Fruit fly (Drosophila melanogaster) whole organism, embryonic: Measurements from ENCODE around the gene Muc91C.
A peak's percentile ranks its signal among the peaks of the same experiment; 100 is the strongest.

Experiments
- Ada2b ChIP-seq: fragments of 200-800 bp; sonication (Bioruptor generic); IDR thresholded peaks from 2 replicates; pipeline ENCODE4 v1.3.6; 2022; ENCODE audit warnings: missing biosample characterization, missing genetic modification characterization
- Atf-2 ChIP-seq: fragments of 200-800 bp; sonication (Bioruptor generic); optimal IDR thresholded peaks from 2 replicates; lab custom pipeline; 2016; ENCODE audit warnings: missing biosample characterization, missing genetic modification characterization
- B-H2 ChIP-seq: fragments of 200-800 bp; sonication (Bioruptor generic); optimal IDR thresholded peaks from 2 replicates; lab custom pipeline; 2018; ENCODE audit warnings: missing biosample characterization, mild to moderate bottlenecking, missing genetic modification characterization
- CG10462 ChIP-seq: fragments of 200-800 bp; sonication (Bioruptor generic); optimal IDR thresholded peaks from 2 replicates; lab custom pipeline; 2016; ENCODE audit warnings: missing biosample characterization, missing genetic modification characterization
- CG11085 ChIP-seq: fragments of 200-800 bp; sonication (Bioruptor generic); IDR thresholded peaks from 2 replicates; pipeline ENCODE4 v1.3.6; 2022; ENCODE audit warnings: missing biosample characterization, missing genetic modification characterization
- CG11560 ChIP-seq: fragments of 200-800 bp; sonication (Bioruptor generic); IDR thresholded peaks from 3 replicates; pipeline ENCODE4 v1.3.6; 2022; ENCODE audit warnings: missing biosample characterization, missing genetic modification characterization
- CG13123 ChIP-seq: fragments of 200-800 bp; sonication (Bioruptor generic); optimal IDR thresholded peaks from 2 replicates; lab custom pipeline; 2016; ENCODE audit warnings: missing biosample characterization, missing genetic modification characterization
- CG1602 ChIP-seq: fragments of 200-800 bp; sonication (Bioruptor generic); optimal IDR thresholded peaks from 3 replicates; lab custom pipeline; 2016; ENCODE audit warnings: missing biosample characterization, missing genetic modification characterization
- CG16813 ChIP-seq: fragments of 200-800 bp; sonication (Bioruptor generic); IDR thresholded peaks from 3 replicates; pipeline ENCODE4 v1.3.6; 2022; ENCODE audit warnings: missing biosample characterization, missing genetic modification characterization; ENCODE audit not compliant: partially characterized antibody
- CG17568 ChIP-seq: fragments of 200-800 bp; sonication (Bioruptor generic); optimal IDR thresholded peaks from 2 replicates; lab custom pipeline; 2018; ENCODE audit warnings: missing biosample characterization, mild to moderate bottlenecking, missing genetic modification characterization, moderate library complexity
- CG1832 ChIP-seq: fragments of 200-800 bp; sonication (Bioruptor generic); optimal IDR thresholded peaks from 2 replicates; lab custom pipeline; 2017; ENCODE audit warnings: missing biosample characterization, mild to moderate bottlenecking, missing genetic modification characterization, inconsistent platforms
- CG2199 ChIP-seq: fragments of 200-800 bp; sonication (Bioruptor generic); IDR thresholded peaks from 3 replicates; pipeline ENCODE4 v1.3.6; 2022; ENCODE audit warnings: missing biosample characterization, missing genetic modification characterization
- CG33557 ChIP-seq: fragments of 200-800 bp; sonication (Bioruptor generic); optimal IDR thresholded peaks from 2 replicates; lab custom pipeline; 2019; ENCODE audit warnings: missing biosample characterization, mild to moderate bottlenecking, missing genetic modification characterization, moderate library complexity
- CG4360 ChIP-seq: fragments of 200-800 bp; sonication (Bioruptor generic); IDR thresholded peaks from 2 replicates; pipeline ENCODE4 v1.3.6; 2022; ENCODE audit warnings: missing biosample characterization, missing genetic modification characterization
- CG7372 ChIP-seq: fragments of 200-800 bp; sonication (Bioruptor generic); IDR thresholded peaks from 2 replicates; pipeline ENCODE4 v1.3.6; 2022; ENCODE audit warnings: missing biosample characterization, missing genetic modification characterization
- CG8765 ChIP-seq: fragments of 200-800 bp; sonication (Bioruptor generic); IDR thresholded peaks from 2 replicates; pipeline ENCODE4 v1.3.6; 2022; ENCODE audit warnings: missing biosample characterization, missing genetic modification characterization
- CG9876 ChIP-seq: fragments of 200-800 bp; sonication (Bioruptor generic); optimal IDR thresholded peaks from 2 replicates; lab custom pipeline; 2016; ENCODE audit warnings: missing biosample characterization, missing genetic modification characterization
- Drgx ChIP-seq: fragments of 200-800 bp; sonication (Bioruptor generic); IDR thresholded peaks from 2 replicates; pipeline ENCODE4 v1.3.6; 2022; ENCODE audit warnings: missing biosample characterization, missing genetic modification characterization
- Ets65A ChIP-seq: fragments of 200-800 bp; sonication (Bioruptor generic); peaks from one replicate; lab custom pipeline; 2016; ENCODE audit warnings: missing biosample characterization, missing genetic modification characterization
- H2.0 ChIP-seq: fragments of 200-800 bp; sonication (Bioruptor generic); IDR thresholded peaks from 2 replicates; pipeline ENCODE4 v1.3.6; 2022; ENCODE audit warnings: missing biosample characterization, missing genetic modification characterization
- NC2α ChIP-seq: fragments of 200-800 bp; sonication (Bioruptor generic); optimal IDR thresholded peaks from 2 replicates; lab custom pipeline; 2016; ENCODE audit warnings: missing biosample characterization, missing genetic modification characterization
- Nf-YB ChIP-seq: fragments of 200-800 bp; sonication (Bioruptor generic); optimal IDR thresholded peaks from 3 replicates; lab custom pipeline; 2019; ENCODE audit warnings: missing biosample characterization, mild to moderate bottlenecking, missing genetic modification characterization, moderate library complexity
- Sin3A ChIP-seq: fragments of >200 bp; optimal IDR thresholded peaks from 2 replicates; lab custom pipeline; 2018
- Stat92E ChIP-seq, 3 experiments: fragments of >200 bp in 2 of 3; fragments of 200-800 bp in 1 of 3; sonication (Bioruptor generic) in 1 of 3; optimal IDR thresholded peaks; 2 replicates each; lab custom pipeline; 2017 to 2019; ENCODE audit warnings: missing biosample characterization in 3 of 3, missing genetic modification characterization in 3 of 3, mild to moderate bottlenecking in 1 of 3, moderate library complexity in 1 of 3
- Usf ChIP-seq: fragments of 200-800 bp; sonication (Bioruptor generic); optimal IDR thresholded peaks from 2 replicates; lab custom pipeline; 2017; ENCODE audit warnings: missing genotype, missing biosample characterization, missing genetic modification characterization
- Vsx1 ChIP-seq: fragments of 200-800 bp; sonication (Bioruptor generic); optimal IDR thresholded peaks from 2 replicates; lab custom pipeline; 2017; ENCODE audit warnings: missing biosample characterization, mild to moderate bottlenecking, missing genetic modification characterization, missing genetic modification reagents
- amos ChIP-seq: fragments of 200-800 bp; sonication (Bioruptor generic); IDR thresholded peaks from 2 replicates; pipeline ENCODE4 v1.3.6; 2022; ENCODE audit warnings: missing biosample characterization, missing genetic modification characterization; ENCODE audit not compliant: partially characterized antibody
- ash1 ChIP-seq: fragments of 200-800 bp; sonication (Bioruptor generic); optimal IDR thresholded peaks from 2 replicates; lab custom pipeline; 2018; ENCODE audit warnings: missing biosample characterization, mild to moderate bottlenecking, missing genetic modification characterization
- bab2 ChIP-seq: fragments of 200-800 bp; sonication (Bioruptor generic); optimal IDR thresholded peaks from 2 replicates; lab custom pipeline; 2016; ENCODE audit warnings: missing biosample characterization, missing genetic modification characterization
- corto ChIP-seq: fragments of 200-800 bp; sonication (Bioruptor generic); optimal IDR thresholded peaks from 2 replicates; lab custom pipeline; 2016; ENCODE audit warnings: missing biosample characterization, mild to moderate bottlenecking, missing genetic modification characterization, moderate library complexity
- dimm ChIP-seq: fragments of 200-800 bp; sonication (Bioruptor generic); IDR thresholded peaks from 2 replicates; pipeline ENCODE4 v1.3.6; 2022; ENCODE audit warnings: missing biosample characterization, missing genetic modification characterization
- ems ChIP-seq: fragments of 200-800 bp; sonication (Bioruptor generic); optimal IDR thresholded peaks from 3 replicates; lab custom pipeline; 2016; ENCODE audit warnings: missing biosample characterization, missing genetic modification characterization
- esg ChIP-seq: fragments of 200-800 bp; sonication (Bioruptor generic); conservative IDR thresholded peaks from 2 replicates; pipeline ENCODE4 v1.3.6; 2022; ENCODE audit warnings: missing biosample characterization, missing genetic modification characterization
- eve ChIP-seq, 2 experiments: fragments of >200 bp; optimal IDR thresholded peaks; 2 replicates each; lab custom pipeline; 2017; ENCODE audit warnings: missing biosample characterization in 2 of 2, missing genetic modification characterization in 2 of 2
- gfzf ChIP-seq: fragments of 200-800 bp; sonication (Bioruptor generic); optimal IDR thresholded peaks from 2 replicates; lab custom pipeline; 2016; ENCODE audit warnings: missing biosample characterization, mild to moderate bottlenecking, missing genetic modification characterization, moderate library complexity
- hbn ChIP-seq: fragments of 200-800 bp; sonication (Bioruptor generic); IDR thresholded peaks from 2 replicates; pipeline ENCODE4 v1.3.6; 2022; ENCODE audit warnings: missing biosample characterization, missing genetic modification characterization; ENCODE audit not compliant: partially characterized antibody
- her ChIP-seq: fragments of 200-800 bp; sonication (Bioruptor generic); optimal IDR thresholded peaks from 2 replicates; lab custom pipeline; 2016; ENCODE audit warnings: missing biosample characterization, missing genetic modification characterization
- ken ChIP-seq: fragments of 200-800 bp; sonication (Bioruptor generic); IDR thresholded peaks from 3 replicates; pipeline ENCODE4 v1.3.6; 2022; ENCODE audit warnings: missing biosample characterization, missing genetic modification characterization
- knrl ChIP-seq: fragments of 200-800 bp; sonication (Bioruptor generic); IDR thresholded peaks from 3 replicates; pipeline ENCODE4 v1.3.6; 2022; ENCODE audit warnings: missing biosample characterization, missing genetic modification characterization; ENCODE audit not compliant: partially characterized antibody
- luna ChIP-seq: fragments of 200-800 bp; sonication (Bioruptor generic); optimal IDR thresholded peaks from 2 replicates; lab custom pipeline; 2016; ENCODE audit warnings: missing biosample characterization, missing genetic modification characterization
- maf-S ChIP-seq: fragments of 200-800 bp; sonication (Bioruptor generic); optimal IDR thresholded peaks from 2 replicates; lab custom pipeline; 2016; ENCODE audit warnings: missing biosample characterization, missing genetic modification characterization
- pita ChIP-seq: fragments of 200-800 bp; sonication (Bioruptor generic); optimal IDR thresholded peaks from 2 replicates; lab custom pipeline; 2017; ENCODE audit warnings: missing biosample characterization, mild to moderate bottlenecking, missing genetic modification characterization
- pum ChIP-seq: fragments of 200-800 bp; sonication (Bioruptor generic); optimal IDR thresholded peaks from 2 replicates; lab custom pipeline; 2016; ENCODE audit warnings: missing biosample characterization, missing genetic modification characterization
- pzg ChIP-seq: fragments of 200-800 bp; sonication (Bioruptor generic); optimal IDR thresholded peaks from 3 replicates; lab custom pipeline; 2018; ENCODE audit warnings: missing biosample characterization, mild to moderate bottlenecking, missing genetic modification characterization, moderate library complexity
- sim ChIP-seq: fragments of 200-800 bp; sonication (Bioruptor generic); IDR thresholded peaks from 2 replicates; pipeline ENCODE4 v1.3.6; 2022; ENCODE audit warnings: missing biosample characterization, missing genetic modification characterization
- slou ChIP-seq: fragments of 200-800 bp; sonication (Bioruptor generic); optimal IDR thresholded peaks from 3 replicates; lab custom pipeline; 2016; ENCODE audit warnings: missing biosample characterization, missing genetic modification characterization
- tap ChIP-seq: fragments of 200-800 bp; optimal IDR thresholded peaks from 3 replicates; lab custom pipeline; 2019; ENCODE audit warnings: missing biosample characterization, mild to moderate bottlenecking, missing genetic modification characterization, moderate library complexity
- trem ChIP-seq: fragments of 200-800 bp; optimal IDR thresholded peaks from 3 replicates; lab custom pipeline; 2019; ENCODE audit warnings: missing biosample characterization, mild to moderate bottlenecking, missing genetic modification characterization, moderate library complexity
- ttk ChIP-seq: fragments of 200-800 bp; sonication (Bioruptor generic); IDR thresholded peaks from 2 replicates; pipeline ENCODE4 v2.1.2; 2022; ENCODE audit warnings: missing biosample characterization, missing genetic modification characterization
- vfl ChIP-seq: fragments of 200-800 bp; sonication (Bioruptor generic); optimal IDR thresholded peaks from 2 replicates; lab custom pipeline; 2016; ENCODE audit warnings: missing biosample characterization, missing genetic modification characterization

The Muc91C gene

dm6 chr3R:18741027-18741843 is 48.7 kb upstream of the Muc91C start (continued):
- peak; percentile 78 for TF ChIP-seq maf-S (GFP tag; lab: Kevin White, UChicago)
- peak; percentile 98 for TF ChIP-seq CG7372 (GFP tag; lab: Robert Waterston, UW)
- peak; percentile 96 for TF ChIP-seq tap
- TF ChIP-seq CG1602 (GFP tag; lab: Kevin White, UChicago), result peak; percentile 94
- TF ChIP-seq sim (GFP tag; lab: Robert Waterston, UW), result peak; percentile 83
- TF ChIP-seq CG11560 (tag; lab: Robert Waterston, UW), result peak; percentile 89
- peak; percentile 14 for TF ChIP-seq pzg (GFP tag; lab: Kevin White, UChicago)
- peak; percentile 92 for TF ChIP-seq Drgx
- peak; percentile 94 for TF ChIP-seq esg (GFP tag; lab: Robert Waterston, UW)
- TF ChIP-seq Sin3A (lab: Kevin White, UChicago), result no peak
- TF ChIP-seq CG17568 (GFP tag; lab: Kevin White, UChicago), result peak; percentile 93
- peak; percentile 85 for TF ChIP-seq vfl (GFP tag; lab: Kevin White, UChicago)
- peak; percentile 75 for TF ChIP-seq Atf-2 (GFP tag; lab: Kevin White, UChicago)
- TF ChIP-seq CG13123, result peak; percentile 80
- peak; percentile 20 for TF ChIP-seq NC2α (GFP tag; lab: Kevin White, UChicago)
- TF ChIP-seq ash1 (GFP tag; lab: Kevin White, UChicago), result peak; percentile 85
- TF ChIP-seq dimm (GFP tag; lab: Robert Waterston, UW), result peak; percentile 78
- peak; percentile 95 for TF ChIP-seq ttk (GFP tag; lab: Robert Waterston, UW)
- TF ChIP-seq CG16813 (GFP tag; lab: Robert Waterston, UW), result no peak
- TF ChIP-seq Ets65A (GFP tag; lab: Kevin White, UChicago), result peak; percentile 91
- peak; percentile 81 for TF ChIP-seq CG10462 (GFP tag; lab: Kevin White, UChicago)
- TF ChIP-seq CG8765 (GFP tag; lab: Robert Waterston, UW), result peak; percentile 86
- TF ChIP-seq CG11085, result peak; percentile 94
- no peak for TF ChIP-seq CG1832
- peak; percentile 80; the same call in 2 of the 3 replicates for TF ChIP-seq CG2199 (GFP tag; lab: Robert Waterston, UW)
- TF ChIP-seq gfzf (GFP tag; lab: Kevin White, UChicago), result no peak
- TF ChIP-seq her (GFP tag; lab: Kevin White, UChicago), result peak; percentile 73
- peak; percentile 92 for TF ChIP-seq corto (GFP tag; lab: Kevin White, UChicago)
- peak; percentile 94 for TF ChIP-seq H2.0 (GFP tag; lab: Robert Waterston, UW)
- TF ChIP-seq slou (GFP tag; lab: Kevin White, UChicago), result peak; percentile 89
- peak; percentile 90 for TF ChIP-seq Usf (GFP tag; lab: Kevin White, UChicago)
- TF ChIP-seq luna (GFP tag; lab: Kevin White, UChicago), result peak; percentile 42
- peak in 1 of 3 experiments; percentile 78 for TF ChIP-seq Stat92E (GFP tag; optimal IDR thresholded peaks at IDR 0.05; lab: Kevin White, UChicago)
- TF ChIP-seq ems (GFP tag; lab: Kevin White, UChicago), result peak; percentile 83
- TF ChIP-seq CG4360 (GFP tag; lab: Robert Waterston, UW), result peak; percentile 78
- TF ChIP-seq Ada2b (GFP tag; lab: Robert Waterston, UW), result peak; percentile 97
- TF ChIP-seq hbn, result no peak
- no peak for TF ChIP-seq knrl (GFP tag; lab: Robert Waterston, UW)
- peak; percentile 91 for TF ChIP-seq trem (tag; lab: Kevin White, UChicago)
- TF ChIP-seq Nf-YB, result peak; percentile 83
- TF ChIP-seq ken (GFP tag; lab: Robert Waterston, UW), result peak; percentile 94
- peak; percentile 89 for TF ChIP-seq CG33557 (GFP tag; lab: Kevin White, UChicago)
- TF ChIP-seq amos (GFP tag; lab: Robert Waterston, UW), result no peak
- no peak for TF ChIP-seq eve (GFP tag; optimal IDR thresholded peaks at IDR 0.05; lab: Kevin White, UChicago)
- TF ChIP-seq B-H2 (GFP tag; lab: Kevin White, UChicago), result peak; percentile 75
- TF ChIP-seq bab2 (GFP tag; lab: Kevin White, UChicago), result peak; percentile 82
- TF ChIP-seq pita (GFP tag; lab: Kevin White, UChicago), result no peak
- TF ChIP-seq CG9876 (GFP tag; lab: Kevin White, UChicago), result peak; percentile 51
- peak; percentile 93 for TF ChIP-seq Vsx1 (GFP tag; lab: Kevin White, UChicago)
- TF ChIP-seq pum (GFP tag; lab: Kevin White, UChicago), result peak; percentile 80
